Worm (Caenorhabditis elegans) whole organism, young adult: ENCODE results near the gene gei-1.
"Not testable (repeated sequence)": the region's sequence is repeated elsewhere in the genome, so short reads cannot be mapped to it uniquely, and the experiment has no call there.

Source experiments
- F57A8.1 ChIP-seq: fragments of 200-800 bp; sonication (Bioruptor generic); optimal IDR thresholded peaks from 2 replicates; lab custom pipeline; 2018; ENCODE audit warnings: mild to moderate bottlenecking, missing genetic modification characterization, moderate library complexity, missing compliant biosample characterization
- Y95B8A.8 ChIP-seq: fragments of 200-800 bp; sonication (Bioruptor generic); IDR thresholded peaks from 2 replicates; pipeline ENCODE4 v1.3.6; 2022; ENCODE audit warnings: missing genetic modification reagents, missing genetic modification characterization, missing compliant biosample characterization
- ama-1 ChIP-seq, 3 experiments: fragments of 150-350 bp in 1 of 3; sonication (generic microtip) in 2 of 3; optimal IDR thresholded peaks; 2 replicates each; lab custom pipeline; 2014 to 2018; ENCODE audit warnings: missing biosample characterization in 2 of 3, missing genetic modification characterization in 2 of 3, missing genetic modification reagents in 2 of 3
- cebp-2 ChIP-seq: fragments of 200-800 bp; sonication (Bioruptor generic); IDR thresholded peaks from 2 replicates; pipeline ENCODE4 v1.3.6; 2022; ENCODE audit warnings: missing genetic modification characterization, missing compliant biosample characterization
- snpc-1.3 ChIP-seq: sonication (generic microtip); optimal IDR thresholded peaks from 2 replicates; lab custom pipeline; 2017; ENCODE audit warnings: missing genetic modification characterization, mild to moderate bottlenecking, missing compliant biosample characterization, antibody characterized with exemption, moderate library complexity, missing genotype, missing genetic modification reagents; ENCODE audit not compliant: insufficient read depth
- unc-62 ChIP-seq: fragments of 150-350 bp; optimal IDR thresholded peaks from 2 replicates; lab custom pipeline; 2014; ENCODE audit warnings: missing biosample characterization, missing genetic modification reagents, missing genetic modification characterization
- ztf-26 ChIP-seq: sonication (generic microtip); optimal IDR thresholded peaks from 2 replicates; lab custom pipeline; 2017; ENCODE audit warnings: missing genetic modification characterization, missing compliant biosample characterization

DNA sequence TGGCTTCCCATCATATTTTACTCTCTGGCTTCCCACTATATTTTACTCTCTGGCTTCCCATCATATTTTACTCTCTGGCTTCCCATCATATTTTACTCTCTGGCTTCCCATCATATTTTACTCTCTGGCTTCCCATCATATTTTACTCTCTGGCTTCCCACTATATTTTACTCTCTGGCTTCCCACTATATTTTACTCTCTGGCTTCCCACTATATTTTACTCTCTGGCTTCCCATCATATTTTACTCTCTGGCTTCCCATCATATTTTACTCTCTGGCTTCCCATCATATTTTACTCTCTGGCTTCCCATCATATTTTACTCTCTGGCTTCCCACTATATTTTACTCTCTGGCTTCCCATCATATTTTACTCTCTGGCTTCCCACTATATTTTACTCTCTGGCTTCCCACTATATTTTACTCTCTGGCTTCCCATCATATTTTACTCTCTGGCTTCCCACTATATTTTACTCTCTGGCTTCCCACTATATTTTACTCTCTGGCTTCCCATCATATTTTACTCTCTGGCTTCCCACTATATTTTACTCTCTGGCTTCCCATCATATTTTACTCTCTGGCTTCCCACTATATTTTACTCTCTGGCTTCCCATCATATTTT, 9.6 kb upstream of the gei-1 start:
- TF ChIP-seq snpc-1.3; F57A8.1 (GFP tag; lab: Kevin White, UChicago); ama-1 (optimal IDR thresholded peaks at IDR 0.05; lab: Kevin White, UChicago); ama-1 (GFP tag; optimal IDR thresholded peaks at IDR 0.05; lab: Kevin White, UChicago); ztf-26 (tag; lab: Kevin White, UChicago); unc-62 (GFP tag; lab: Kevin White, UChicago); Y95B8A.8 (GFP tag; lab: Robert Waterston, UW); cebp-2: not testable (repeated sequence)
